Fruit fly (Drosophila melanogaster): ENCODE results near the gene CG5783.

The CG5783 gene

dm6 chr2L:18137591-18138247 is 18.1 kb upstream of the CG5783 start, which contains the start of gene kel (continued):
- TF ChIP-seq CG6654 (GFP tag; optimal IDR thresholded peaks at IDR 0.05) (no peak), CG34422 (GFP tag; IDR thresholded peaks at IDR 0.05) (peak; percentile 64; the same call in 1 of the 3 replicates), CG10959 (GFP tag; IDR thresholded peaks at IDR 0.05) (no peak), Bdp1 (GFP tag; optimal IDR thresholded peaks at IDR 0.05) (no peak), GATAe (GFP tag; conservative IDR thresholded peaks at IDR 0.05) (no peak), crc (GFP tag; optimal IDR thresholded peaks at IDR 0.05) (no peak), CG9932 (GFP tag; IDR thresholded peaks at IDR 0.05) (peak; percentile 57), CG3065 (GFP tag; optimal IDR thresholded peaks at IDR 0.05) (peak; percentile 59), CG15073 (GFP tag; optimal IDR thresholded peaks at IDR 0.05) (no peak), hkb (optimal IDR thresholded peaks at IDR 0.05) (no peak), hkb (GFP tag; IDR thresholded peaks at IDR 0.05) (peak; percentile 66), CG17829 (tag; optimal IDR thresholded peaks at IDR 0.05) (peak; percentile 61), fd96Cb (tag; optimal IDR thresholded peaks at IDR 0.05) (no peak), CG17912 (GFP tag; optimal IDR thresholded peaks at IDR 0.05) (peak; percentile 56), h (optimal IDR thresholded peaks at IDR 0.05) (no peak), CG11695 (GFP tag; IDR thresholded peaks at IDR 0.05) (0 out of 3 replicates have a peak, but pooled peaks have one; percentile 22), Chrac-16 (GFP tag; optimal IDR thresholded peaks at IDR 0.05) (peak; percentile 27), slbo (GFP tag; IDR thresholded peaks at IDR 0.05) (peak; percentile 68), row (GFP tag; IDR thresholded peaks at IDR 0.05) (peak; percentile 73), CG12299 (tag; optimal IDR thresholded peaks at IDR 0.05) (peak; percentile 57), pan (optimal IDR thresholded peaks at IDR 0.05) (no peak), pan (GFP tag; optimal IDR thresholded peaks at IDR 0.05 in 1 of 2, IDR thresholded peaks at IDR 0.05 in 1 of 2) (peak in 1 of 2 experiments; percentile 29), Aef1 (GFP tag; IDR thresholded peaks at IDR 0.05) (no peak), hb (GFP tag; IDR thresholded peaks at IDR 0.05; ENCODE audit: partially characterized antibody) (peak; percentile 66; the same call in 1 of the 3 replicates), Deaf1 (tag; optimal IDR thresholded peaks at IDR 0.05) (peak; percentile 53), CG18011 (GFP tag; optimal IDR thresholded peaks at IDR 0.05) (no peak), Awh (GFP tag; IDR thresholded peaks at IDR 0.05) (0 out of 2 replicates have a peak, but pooled peaks have one; percentile 11), twi (tag; optimal IDR thresholded peaks at IDR 0.05) (no peak), CG7556 (GFP tag; optimal IDR thresholded peaks at IDR 0.05) (peak; percentile 10), pzg (GFP tag; optimal IDR thresholded peaks at IDR 0.05) (peak; percentile 86), gsb (GFP tag; IDR thresholded peaks at IDR 0.05) (no peak), yki (optimal IDR thresholded peaks at IDR 0.05) (no peak), ATbp (GFP tag; optimal IDR thresholded peaks at IDR 0.05) (no peak), HmgZ (tag; optimal IDR thresholded peaks at IDR 0.05) (peak; percentile 77), CG10462 (GFP tag; optimal IDR thresholded peaks at IDR 0.05) (no peak), pb (GFP tag; optimal IDR thresholded peaks at IDR 0.05) (no peak), CG14014 (GFP tag; IDR thresholded peaks at IDR 0.05) (no peak), pho (GFP tag; optimal IDR thresholded peaks at IDR 0.05) (peak; percentile 39), jumu (GFP tag; optimal IDR thresholded peaks at IDR 0.05) (peak; percentile 19), CG8359 (GFP tag; optimal IDR thresholded peaks at IDR 0.05; ENCODE audit: borderline replicate concordance) (no peak), toy (GFP tag; IDR thresholded peaks at IDR 0.05) (no peak), vnd (GFP tag; IDR thresholded peaks at IDR 0.05; ENCODE audit: partially characterized antibody) (peak; percentile 68), B-H2 (GFP tag; optimal IDR thresholded peaks at IDR 0.05) (no peak), Camta (GFP tag; optimal IDR thresholded peaks at IDR 0.05) (peak; percentile 39), Nf-YC (tag; optimal IDR thresholded peaks at IDR 0.05) (peak; percentile 30), Gug (GFP tag; IDR thresholded peaks at IDR 0.05) (no peak; the same call in 3 of the 4 replicates), Sry-β (GFP tag; optimal IDR thresholded peaks at IDR 0.05) (no peak), CG18764 (GFP tag; optimal IDR thresholded peaks at IDR 0.05) (no peak), insv (GFP tag; optimal IDR thresholded peaks at IDR 0.05) (no peak), rib (GFP tag; IDR thresholded peaks at IDR 0.05) (peak; percentile 29; the same call in 1 of the 2 replicates), ind (GFP tag; optimal IDR thresholded peaks at IDR 0.05) (peak; percentile 19), CG3407 (GFP tag; optimal IDR thresholded peaks at IDR 0.05) (no peak)

All from whole organism, embryonic.